Worm (Caenorhabditis elegans) whole organism, L2 larva: ENCODE data around the gene sul-3.

Experiments used
- C34F6.9 ChIP-seq: fragments of 150-350 bp; optimal IDR thresholded peaks from 2 replicates; lab custom pipeline; 2014; ENCODE audit warnings: missing biosample characterization, missing genetic modification characterization
- F13H6.1 ChIP-seq: sonication (generic microtip); optimal IDR thresholded peaks from 2 replicates; lab custom pipeline; 2016; ENCODE audit warnings: missing genetic modification characterization, missing compliant biosample characterization
- R02D3.7 ChIP-seq: fragments of 150-350 bp; optimal IDR thresholded peaks from 2 replicates; lab custom pipeline; 2014; ENCODE audit warnings: missing biosample characterization, missing genetic modification characterization
- Y55F3AM.14 ChIP-seq: fragments of 200-800 bp; sonication (Bioruptor generic); optimal IDR thresholded peaks from 2 replicates; lab custom pipeline; 2018; ENCODE audit warnings: mild to moderate bottlenecking, missing genetic modification characterization, missing compliant biosample characterization
- ZK546.5 ChIP-seq: sonication (generic microtip); optimal IDR thresholded peaks from 2 replicates; lab custom pipeline; 2017; ENCODE audit warnings: missing biosample characterization, missing genetic modification characterization
- alr-1 ChIP-seq: fragments of 150-350 bp; optimal IDR thresholded peaks from 2 replicates; lab custom pipeline; 2014; ENCODE audit warnings: missing biosample characterization, missing genetic modification characterization
- aly-2 ChIP-seq: fragments of 150-350 bp; optimal IDR thresholded peaks from 2 replicates; lab custom pipeline; 2014; ENCODE audit warnings: missing biosample characterization, missing genetic modification characterization
- ama-1 ChIP-seq: fragments of 150-350 bp; optimal IDR thresholded peaks from 2 replicates; lab custom pipeline; 2018; ENCODE audit warnings: inconsistent platforms
- ceh-16 ChIP-seq: fragments of 150-350 bp; optimal IDR thresholded peaks from 2 replicates; lab custom pipeline; 2014; ENCODE audit warnings: missing biosample characterization, missing genetic modification characterization
- crh-2 ChIP-seq: sonication (generic microtip); optimal IDR thresholded peaks from 2 replicates; lab custom pipeline; 2017; ENCODE audit warnings: missing biosample characterization, missing genetic modification characterization
- dmd-4 ChIP-seq: sonication (generic microtip); optimal IDR thresholded peaks from 2 replicates; lab custom pipeline; 2017; ENCODE audit warnings: missing biosample characterization, missing genetic modification characterization
- egl-27 ChIP-seq: sonication (generic microtip); optimal IDR thresholded peaks from 3 replicates; lab custom pipeline; 2017; ENCODE audit warnings: missing biosample characterization, missing genetic modification reagents, missing genetic modification characterization
- elt-1 ChIP-seq: fragments of 150-350 bp; optimal IDR thresholded peaks from 2 replicates; lab custom pipeline; 2014; ENCODE audit warnings: missing biosample characterization, missing genetic modification characterization
- elt-3 ChIP-seq: sonication (generic microtip); optimal IDR thresholded peaks from 2 replicates; lab custom pipeline; 2017; ENCODE audit warnings: missing biosample characterization, missing genetic modification characterization
- fos-1 ChIP-seq: fragments of 150-350 bp; optimal IDR thresholded peaks from 2 replicates; lab custom pipeline; 2014; ENCODE audit warnings: missing biosample characterization, missing genetic modification characterization
- gmeb-1 ChIP-seq: fragments of 150-350 bp; optimal IDR thresholded peaks from 2 replicates; lab custom pipeline; 2014; ENCODE audit warnings: missing biosample characterization, missing genetic modification characterization
- lin-11 ChIP-seq: fragments of 150-350 bp; sonication (generic microtip); optimal IDR thresholded peaks from 2 replicates; lab custom pipeline; 2014; ENCODE audit warnings: missing biosample characterization, missing genetic modification characterization, inconsistent platforms, mixed read lengths
- lin-39 ChIP-seq: fragments of 150-350 bp; optimal IDR thresholded peaks from 2 replicates; lab custom pipeline; 2014; ENCODE audit warnings: missing biosample characterization, missing genetic modification reagents, missing genetic modification characterization
- lsy-2 ChIP-seq, 2 experiments: fragments of 150-350 bp in 1 of 2; sonication (generic microtip) in 1 of 2; optimal IDR thresholded peaks; 2 replicates each; lab custom pipeline; 2014 to 2017; ENCODE audit warnings: missing biosample characterization in 2 of 2, missing genetic modification characterization in 2 of 2
- mab-5 ChIP-seq: fragments of 150-350 bp; optimal IDR thresholded peaks from 2 replicates; lab custom pipeline; 2014; ENCODE audit warnings: missing biosample characterization, missing genetic modification characterization
- mbf-1 ChIP-seq: sonication (generic microtip); optimal IDR thresholded peaks from 2 replicates; lab custom pipeline; 2017; ENCODE audit warnings: missing biosample characterization, missing genetic modification characterization
- mdl-1 ChIP-seq, 2 experiments: fragments of 150-350 bp in 1 of 2; sonication (generic microtip) in 1 of 2; optimal IDR thresholded peaks; 2 replicates each; lab custom pipeline; 2017; ENCODE audit warnings: missing biosample characterization in 2 of 2, missing genetic modification characterization in 2 of 2
- nhr-10 ChIP-seq: sonication (generic microtip); optimal IDR thresholded peaks from 2 replicates; lab custom pipeline; 2017; ENCODE audit warnings: missing biosample characterization, missing genetic modification characterization
- nhr-11 ChIP-seq: fragments of 150-350 bp; optimal IDR thresholded peaks from 2 replicates; lab custom pipeline; 2014; ENCODE audit warnings: missing biosample characterization, missing genetic modification characterization
- nhr-129 ChIP-seq: fragments of 150-350 bp; optimal IDR thresholded peaks from 2 replicates; lab custom pipeline; 2014; ENCODE audit warnings: missing biosample characterization, missing genetic modification characterization
- nhr-21 ChIP-seq: fragments of 150-350 bp; optimal IDR thresholded peaks from 2 replicates; lab custom pipeline; 2014; ENCODE audit warnings: missing biosample characterization, missing genetic modification characterization
- nhr-23 ChIP-seq: fragments of 150-350 bp; optimal IDR thresholded peaks from 2 replicates; lab custom pipeline; 2014; ENCODE audit warnings: missing biosample characterization, missing genetic modification reagents, missing genetic modification characterization
- nhr-25 ChIP-seq: fragments of 150-350 bp; sonication (generic microtip); optimal IDR thresholded peaks from 3 replicates; lab custom pipeline; 2014; ENCODE audit warnings: missing biosample characterization, missing genetic modification characterization
- nhr-6 ChIP-seq: fragments of 150-350 bp; optimal IDR thresholded peaks from 2 replicates; lab custom pipeline; 2014; ENCODE audit warnings: missing biosample characterization, missing genetic modification characterization
- nhr-77 ChIP-seq: fragments of 150-350 bp; optimal IDR thresholded peaks from 2 replicates; lab custom pipeline; 2014; ENCODE audit warnings: missing biosample characterization, missing genetic modification characterization
- peb-1 ChIP-seq: fragments of 150-350 bp; optimal IDR thresholded peaks from 2 replicates; lab custom pipeline; 2014; ENCODE audit warnings: missing biosample characterization, missing genetic modification characterization
- skn-1 ChIP-seq: sonication (generic microtip); optimal IDR thresholded peaks from 2 replicates; lab custom pipeline; 2017; ENCODE audit warnings: missing biosample characterization, missing genetic modification characterization
- sma-3 ChIP-seq: sonication (generic microtip); optimal IDR thresholded peaks from 2 replicates; lab custom pipeline; 2016; ENCODE audit warnings: missing genetic modification reagents, missing genetic modification characterization, missing compliant biosample characterization
- sma-9 ChIP-seq, 2 experiments: fragments of 150-350 bp in 1 of 2; sonication (generic microtip) in 1 of 2; optimal IDR thresholded peaks; 2 replicates each; lab custom pipeline; 2014 to 2016; ENCODE audit warnings: missing genetic modification characterization in 2 of 2, mild to moderate bottlenecking in 1 of 2, missing biosample characterization in 1 of 2, missing compliant biosample characterization in 1 of 2, missing genetic modification reagents in 1 of 2, moderate library complexity in 1 of 2
- snpc-4 ChIP-seq: fragments of 150-350 bp; optimal IDR thresholded peaks from 2 replicates; lab custom pipeline; 2014; ENCODE audit warnings: missing biosample characterization, missing genetic modification characterization
- unc-39 ChIP-seq: fragments of 150-350 bp; optimal IDR thresholded peaks from 2 replicates; lab custom pipeline; 2014; ENCODE audit warnings: missing biosample characterization, missing genetic modification characterization
- unc-62 ChIP-seq: fragments of 150-350 bp; optimal IDR thresholded peaks from 2 replicates; lab custom pipeline; 2014; ENCODE audit warnings: missing biosample characterization, missing genetic modification reagents, missing genetic modification characterization
- zag-1 ChIP-seq: fragments of 150-350 bp; optimal IDR thresholded peaks from 2 replicates; lab custom pipeline; 2014; ENCODE audit warnings: missing biosample characterization, missing genetic modification characterization
- ztf-1 ChIP-seq: fragments of 200-800 bp; sonication (Bioruptor generic); conservative IDR thresholded peaks from 2 replicates; pipeline ENCODE4 v1.3.6; 2022; ENCODE audit warnings: missing genetic modification characterization, missing compliant biosample characterization
- ztf-11 ChIP-seq: sonication (generic microtip); optimal IDR thresholded peaks from 2 replicates; lab custom pipeline; 2017; ENCODE audit warnings: missing biosample characterization, missing genetic modification characterization
- ztf-4 ChIP-seq: fragments of 150-350 bp; optimal IDR thresholded peaks from 2 replicates; lab custom pipeline; 2014; ENCODE audit warnings: missing biosample characterization, missing genetic modification characterization

The sul-3 gene

ce11 chrX:7808388-7808787 is 25.6 kb downstream of the sul-3 start:
- TF ChIP-seq nhr-11, result no peak
- TF ChIP-seq lsy-2 (tag; optimal IDR thresholded peaks at IDR 0.05; lab: Kevin White, UChicago), result no peak
- no peak for TF ChIP-seq nhr-129 (tag; lab: Kevin White, UChicago)
- TF ChIP-seq ztf-11, result no peak
- TF ChIP-seq egl-27, result no peak
- no peak for TF ChIP-seq lin-39 (tag; lab: Kevin White, UChicago)
- no peak for TF ChIP-seq R02D3.7 (tag; lab: Kevin White, UChicago)
- TF ChIP-seq elt-1, result no peak
- no peak for TF ChIP-seq mbf-1
- TF ChIP-seq elt-3, result no peak
- no peak for TF ChIP-seq snpc-4
- TF ChIP-seq peb-1 (tag; lab: Kevin White, UChicago), result no peak
- no peak for TF ChIP-seq alr-1 (tag; lab: Kevin White, UChicago)
- TF ChIP-seq nhr-10 (tag; lab: Kevin White, UChicago), result no peak
- no peak for TF ChIP-seq aly-2 (tag; lab: Kevin White, UChicago)
- TF ChIP-seq crh-2 (tag; lab: Kevin White, UChicago), result no peak
- TF ChIP-seq, all 48 proteins: peak for 0

- no peak for TF ChIP-seq snpc-4
- TF ChIP-seq nhr-10 (tag; lab: Kevin White, UChicago), result no peak
Measured at ce11 chrX:7800370-7800769, 33.6 kb downstream of the sul-3 start.

- TF ChIP-seq lin-11 (tag; lab: Kevin White, UChicago), result no peak
- peak; percentile 12 for TF ChIP-seq fos-1 (tag; lab: Kevin White, UChicago)
- no peak for TF ChIP-seq nhr-6 (tag; lab: Kevin White, UChicago)
- no peak for TF ChIP-seq unc-39 (tag; lab: Kevin White, UChicago)
- TF ChIP-seq ztf-4, result no peak
- TF ChIP-seq alr-1 (tag; lab: Kevin White, UChicago), result no peak
- no peak for TF ChIP-seq sma-9 (GFP tag; optimal IDR thresholded peaks at IDR 0.05; lab: Kevin White, UChicago)
- TF ChIP-seq sma-9 (tag; optimal IDR thresholded peaks at IDR 0.05; lab: Kevin White, UChicago), result no peak
Measured at ce11 chrX:7799680-7800079, 34.3 kb downstream of the sul-3 start, which contains the start of gene gpx-7. TSS of gene gpx-7 (minus strand) at chrX:7799780.

- TF ChIP-seq ztf-11, result no peak
- no peak for TF ChIP-seq zag-1 (tag; lab: Kevin White, UChicago)
- peak; percentile 9 for TF ChIP-seq nhr-25 (tag; lab: Kevin White, UChicago)
- peak; percentile 40 for TF ChIP-seq C34F6.9
- peak; percentile 53 for TF ChIP-seq F13H6.1 (tag; lab: Kevin White, UChicago)
- no peak for TF ChIP-seq ztf-1
- TF ChIP-seq mab-5 (tag; lab: Kevin White, UChicago), result no peak
- TF ChIP-seq skn-1 (tag; lab: Kevin White, UChicago), result no peak
- TF ChIP-seq lin-11 (tag; lab: Kevin White, UChicago), result no peak
- no peak for TF ChIP-seq mdl-1 (tag; optimal IDR thresholded peaks at IDR 0.05; lab: Kevin White, UChicago)
- peak; percentile 47 for TF ChIP-seq sma-9 (GFP tag; optimal IDR thresholded peaks at IDR 0.05; lab: Kevin White, UChicago)
- TF ChIP-seq sma-9 (tag; optimal IDR thresholded peaks at IDR 0.05; lab: Kevin White, UChicago), result no peak
- no peak for TF ChIP-seq nhr-6 (tag; lab: Kevin White, UChicago)
- no peak for TF ChIP-seq egl-27
- no peak for TF ChIP-seq elt-1
- TF ChIP-seq nhr-129 (tag; lab: Kevin White, UChicago), result peak; percentile 35
- peak; percentile 50 for TF ChIP-seq sma-3 (GFP tag; lab: Kevin White, UChicago)
- peak in 1 of 2 experiments; percentile 59 for TF ChIP-seq lsy-2 (tag; optimal IDR thresholded peaks at IDR 0.05; lab: Kevin White, UChicago)
- TF ChIP-seq fos-1 (tag; lab: Kevin White, UChicago), result peak; percentile 25
- TF ChIP-seq crh-2 (tag; lab: Kevin White, UChicago), result peak; percentile 30
- TF ChIP-seq, all 48 proteins: peak for 9
Measured at ce11 chrX:7798248-7799020, 35.6 kb downstream of the sul-3 start, which contains the start of gene adm-4. TSS of gene adm-4 (minus strand) at chrX:7798298.

ce11 chrX:7794306-7794743 is 39.7 kb downstream of the sul-3 start:
- TF ChIP-seq nhr-129 (tag; lab: Kevin White, UChicago) (peak; percentile 35), nhr-11 (peak; percentile 18), mdl-1 (tag; optimal IDR thresholded peaks at IDR 0.05; lab: Kevin White, UChicago) (no peak), alr-1 (tag; lab: Kevin White, UChicago) (no peak), Y55F3AM.14 (GFP tag; lab: Kevin White, UChicago) (no peak), mab-5 (tag; lab: Kevin White, UChicago) (no peak), ama-1 (no peak), lin-39 (tag; lab: Kevin White, UChicago) (no peak), nhr-77 (tag; lab: Kevin White, UChicago) (no peak), nhr-21 (peak; percentile 63), gmeb-1 (tag; lab: Kevin White, UChicago) (no peak), ceh-16 (tag; lab: Kevin White, UChicago) (no peak), sma-3 (GFP tag; lab: Kevin White, UChicago) (peak; percentile 59), crh-2 (tag; lab: Kevin White, UChicago) (peak; percentile 32), dmd-4 (tag; lab: Kevin White, UChicago) (no peak), lsy-2 (tag; optimal IDR thresholded peaks at IDR 0.05; lab: Kevin White, UChicago) (peak in 1 of 2 experiments; percentile 47), ZK546.5 (no peak), sma-9 (GFP tag; optimal IDR thresholded peaks at IDR 0.05; lab: Kevin White, UChicago) (peak; percentile 57), sma-9 (tag; optimal IDR thresholded peaks at IDR 0.05; lab: Kevin White, UChicago) (no peak), lin-11 (tag; lab: Kevin White, UChicago) (no peak), ztf-11 (no peak), C34F6.9 (no peak), skn-1 (tag; lab: Kevin White, UChicago) (no peak), nhr-23 (no peak), unc-62 (GFP tag; lab: Kevin White, UChicago) (no peak)
